Worm (Caenorhabditis elegans): ENCODE results near the gene F40G12.5.

Gene F40G12.5

ce11 chrV:14270729-14271128, at the start of gene F40G12.5:
Gene F40G12.5 (minus strand): TSS chrV:14270829.
- TF ChIP-seq sox-4 (tag; optimal IDR thresholded peaks at IDR 0.05) (no peak), hpl-2 (GFP tag; optimal IDR thresholded peaks at IDR 0.05) (no peak), xbp-1 (tag; optimal IDR thresholded peaks at IDR 0.05) (no peak), mep-1 (tag; optimal IDR thresholded peaks at IDR 0.05) (no peak), ceh-63 (GFP tag; optimal IDR thresholded peaks at IDR 0.05) (no peak), C16A3.4 (tag; optimal IDR thresholded peaks at IDR 0.05) (no peak), dsc-1 (tag; optimal IDR thresholded peaks at IDR 0.05) (no peak), tbx-2 (tag; optimal IDR thresholded peaks at IDR 0.05) (no peak), fkh-10 (GFP tag; optimal IDR thresholded peaks at IDR 0.05) (no peak), nhr-19 (GFP tag; conservative IDR thresholded peaks at IDR 0.05) (no peak), skn-1 (tag; optimal IDR thresholded peaks at IDR 0.05) (no peak), elt-3 (tag; optimal IDR thresholded peaks at IDR 0.05) (no peak), elt-2 (tag; optimal IDR thresholded peaks at IDR 0.05) (no peak), alr-1 (tag; optimal IDR thresholded peaks at IDR 0.05; ENCODE audit: borderline replicate concordance) (no peak), nhr-20 (tag; optimal IDR thresholded peaks at IDR 0.05) (no peak), ceh-82 (tag; optimal IDR thresholded peaks at IDR 0.05) (no peak), hlh-4 (tag; optimal IDR thresholded peaks at IDR 0.05) (no peak), nhr-71 (tag; optimal IDR thresholded peaks at IDR 0.05) (no peak), mab-9 (GFP tag; IDR thresholded peaks at IDR 0.05) (no peak), ztf-4 (tag; optimal IDR thresholded peaks at IDR 0.05) (no peak)

ce11 chrV:14320246-14320645, 49.6 kb upstream of the F40G12.5 start, which contains the start of gene F47B8.14:
Gene F47B8.14 (plus strand): TSS chrV:14320546.
- TF ChIP-seq efl-3 (GFP tag; optimal IDR thresholded peaks at IDR 0.05) = no peak
- no peak for TF ChIP-seq lin-15B (tag; optimal IDR thresholded peaks at IDR 0.05)
- TF ChIP-seq blmp-1 (tag; optimal IDR thresholded peaks at IDR 0.05) = no peak
- no peak for TF ChIP-seq ceh-90 (tag; optimal IDR thresholded peaks at IDR 0.05)
- no peak for TF ChIP-seq hpl-2 (GFP tag; optimal IDR thresholded peaks at IDR 0.05)
- no peak for TF ChIP-seq egl-27 (tag; optimal IDR thresholded peaks at IDR 0.05)
- TF ChIP-seq tlp-1 (tag; optimal IDR thresholded peaks at IDR 0.05) = no peak
- TF ChIP-seq pax-3 (tag; optimal IDR thresholded peaks at IDR 0.05) = no peak
- no peak for TF ChIP-seq mef-2 (tag; optimal IDR thresholded peaks at IDR 0.05)
- no peak for TF ChIP-seq egl-13 (tag; optimal IDR thresholded peaks at IDR 0.05)
- TF ChIP-seq tbx-2 (tag; optimal IDR thresholded peaks at IDR 0.05) = no peak
- no peak for TF ChIP-seq elt-3 (tag; optimal IDR thresholded peaks at IDR 0.05)
- no peak for TF ChIP-seq ama-1 (optimal IDR thresholded peaks at IDR 0.05)
- TF ChIP-seq mab-9 (GFP tag; IDR thresholded peaks at IDR 0.05) = no peak
- TF ChIP-seq C34B4.2 (tag; optimal IDR thresholded peaks at IDR 0.05) = no peak
- TF ChIP-seq F16B12.6 (tag; optimal IDR thresholded peaks at IDR 0.05) = no peak
- TF ChIP-seq mdl-1 (tag; optimal IDR thresholded peaks at IDR 0.05) = no peak
- no peak for TF ChIP-seq aha-1 (tag; optimal IDR thresholded peaks at IDR 0.05)
- TF ChIP-seq isw-1 (GFP tag; IDR thresholded peaks at IDR 0.05) = no peak
- TF ChIP-seq snpc-4 (tag; optimal IDR thresholded peaks at IDR 0.05) = no peak

ce11 chrV:14319101-14319781, 48.6 kb upstream of the F40G12.5 start, which contains the start of gene F47B8.13:
Gene F47B8.13 (minus strand): TSS chrV:14319731.
- TF ChIP-seq unc-130 (tag; optimal IDR thresholded peaks at IDR 0.05) = no peak
- TF ChIP-seq ceh-8 (GFP tag; optimal IDR thresholded peaks at IDR 0.05) = peak; percentile 40

ce11 chrV:14317621-14318020, 47.0 kb upstream of the F40G12.5 start:
- TF ChIP-seq egl-13 (tag; optimal IDR thresholded peaks at IDR 0.05) (no peak), ceh-90 (tag; optimal IDR thresholded peaks at IDR 0.05) (peak; percentile 3), pax-3 (tag; optimal IDR thresholded peaks at IDR 0.05) (peak; percentile 54), snu-23 (GFP tag; optimal IDR thresholded peaks at IDR 0.05) (no peak), fkh-8 (tag; optimal IDR thresholded peaks at IDR 0.05) (peak; percentile 66)
